In the genomic region with DNA sequence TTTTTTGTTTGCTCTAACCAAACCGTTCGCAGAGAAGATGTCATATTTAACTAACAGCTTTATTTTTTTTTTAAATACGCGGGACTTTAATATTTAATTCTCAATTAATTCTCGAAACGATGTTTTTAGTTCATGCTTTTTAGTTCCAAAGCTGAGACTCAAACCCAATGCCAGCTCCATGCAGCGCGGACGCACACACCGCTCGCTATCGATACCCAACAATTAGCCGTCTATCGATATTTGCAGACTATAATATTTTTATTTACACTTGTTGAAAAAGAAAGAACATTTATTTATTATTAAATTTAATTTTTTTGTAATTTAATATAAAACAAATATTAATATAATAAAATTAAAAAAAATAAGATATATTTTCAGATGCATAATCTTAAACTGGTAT, we compare ENCODE assay signal across 1 fruit fly cellular context.
TF ChIP-seq lines count a peak whose summit lies in the region.

No protein-coding gene starts in this region.

TF ChIP-seq in whole organism, embryonic, 481 proteins besides CTCF, POLR2A, EP300 and RAD21 (continued from another document):
- TF ChIP-seq tap (tag; optimal IDR thresholded peaks at IDR 0.05; lab: Kevin White, UChicago): no peak
- no peak for TF ChIP-seq zfh2 (GFP tag; optimal IDR thresholded peaks at IDR 0.05; lab: Kevin White, UChicago)
- TF ChIP-seq CG6254 (GFP tag; optimal IDR thresholded peaks at IDR 0.05; lab: Kevin White, UChicago): no peak
- no peak for TF ChIP-seq CG4328 (GFP tag; optimal IDR thresholded peaks at IDR 0.05; lab: Kevin White, UChicago)
- peak; percentile 8 for TF ChIP-seq nerfin-2 (GFP tag; IDR thresholded peaks at IDR 0.05; lab: Robert Waterston, UW; ENCODE audit: partially characterized antibody)
- no peak for TF ChIP-seq gem (tag; optimal IDR thresholded peaks at IDR 0.05; lab: Kevin White, UChicago)
- TF ChIP-seq CG3163 (GFP tag; optimal IDR thresholded peaks at IDR 0.05; lab: Kevin White, UChicago): no peak
- TF ChIP-seq Aef1 (GFP tag; IDR thresholded peaks at IDR 0.05; lab: Robert Waterston, UW): no peak
- no peak for TF ChIP-seq CG6765 (GFP tag; optimal IDR thresholded peaks at IDR 0.05; lab: Kevin White, UChicago)
- TF ChIP-seq CG1647 (GFP tag; optimal IDR thresholded peaks at IDR 0.05; lab: Kevin White, UChicago): no peak
- TF ChIP-seq Myb (GFP tag; optimal IDR thresholded peaks at IDR 0.05; lab: Kevin White, UChicago): no peak
- no peak; the same call in 2 of the 3 replicates for TF ChIP-seq mld (GFP tag; IDR thresholded peaks at IDR 0.05; lab: Robert Waterston, UW; ENCODE audit: partially characterized antibody)
- no peak for TF ChIP-seq CG12236 (GFP tag; optimal IDR thresholded peaks at IDR 0.05; lab: Kevin White, UChicago)
- no peak for TF ChIP-seq her (GFP tag; optimal IDR thresholded peaks at IDR 0.05; lab: Kevin White, UChicago)
- TF ChIP-seq CG4707 (GFP tag; optimal IDR thresholded peaks at IDR 0.05; lab: Kevin White, UChicago): no peak
- TF ChIP-seq Sox100B (GFP tag; optimal IDR thresholded peaks at IDR 0.05; lab: Kevin White, UChicago): no peak
- no peak for TF ChIP-seq cato (GFP tag; optimal IDR thresholded peaks at IDR 0.05; lab: Kevin White, UChicago; ENCODE audit: borderline replicate concordance)
- TF ChIP-seq CG2199 (GFP tag; IDR thresholded peaks at IDR 0.05; lab: Robert Waterston, UW): no peak
- TF ChIP-seq chif (GFP tag; optimal IDR thresholded peaks at IDR 0.05; lab: Kevin White, UChicago): no peak
- TF ChIP-seq CG17612 (GFP tag; IDR thresholded peaks at IDR 0.05; lab: Robert Waterston, UW): no peak
- no peak for TF ChIP-seq CG7987 (GFP tag; optimal IDR thresholded peaks at IDR 0.05; lab: Kevin White, UChicago)
- peak; percentile 72 for TF ChIP-seq amos (GFP tag; IDR thresholded peaks at IDR 0.05; lab: Robert Waterston, UW; ENCODE audit: partially characterized antibody)
- no peak for TF ChIP-seq D19B (GFP tag; optimal IDR thresholded peaks at IDR 0.05; lab: Kevin White, UChicago)
- TF ChIP-seq CG13424 (tag; optimal IDR thresholded peaks at IDR 0.05; lab: Kevin White, UChicago): no peak
- peak; percentile 40; the same call in 1 of the 3 replicates for TF ChIP-seq row (GFP tag; IDR thresholded peaks at IDR 0.05; lab: Robert Waterston, UW)
- no peak for TF ChIP-seq NFAT (GFP tag; IDR thresholded peaks at IDR 0.05; lab: Robert Waterston, UW)
- no peak for TF ChIP-seq pnt (GFP tag; optimal IDR thresholded peaks at IDR 0.05; lab: Kevin White, UChicago)
- no peak for TF ChIP-seq PHDP (tag; optimal IDR thresholded peaks at IDR 0.05; lab: Kevin White, UChicago)
- TF ChIP-seq CG7556 (GFP tag; optimal IDR thresholded peaks at IDR 0.05; lab: Kevin White, UChicago): no peak
- no peak for TF ChIP-seq tin (GFP tag; optimal IDR thresholded peaks at IDR 0.05; lab: Kevin White, UChicago)
- TF ChIP-seq CG17829 (tag; optimal IDR thresholded peaks at IDR 0.05; lab: Kevin White, UChicago): no peak
- no peak for TF ChIP-seq cwo (GFP tag; optimal IDR thresholded peaks at IDR 0.05; lab: Kevin White, UChicago)
- no peak for TF ChIP-seq HmgZ (tag; optimal IDR thresholded peaks at IDR 0.05; lab: Kevin White, UChicago)
- TF ChIP-seq CG30431 (GFP tag; optimal IDR thresholded peaks at IDR 0.05; lab: Kevin White, UChicago): no peak
